Fruit fly (Drosophila melanogaster) whole organism, embryonic: ENCODE data around the gene CG8034.

Experiments used
- Asciz ChIP-seq: fragments of 200-800 bp; sonication (Bioruptor generic); optimal IDR thresholded peaks from 2 replicates; lab custom pipeline; 2017; ENCODE audit warnings: missing biosample characterization, mild to moderate bottlenecking, missing genetic modification characterization, missing genetic modification reagents
- Atf3 ChIP-seq: fragments of 200-800 bp; sonication (Bioruptor generic); optimal IDR thresholded peaks from 3 replicates; lab custom pipeline; 2016; ENCODE audit warnings: missing biosample characterization, missing genetic modification characterization
- Atf6 ChIP-seq: fragments of 200-800 bp; sonication (Bioruptor generic); IDR thresholded peaks from 2 replicates; pipeline ENCODE4 v1.3.6; 2022; ENCODE audit warnings: missing biosample characterization, missing genetic modification characterization
- B-H2 ChIP-seq: fragments of 200-800 bp; sonication (Bioruptor generic); optimal IDR thresholded peaks from 2 replicates; lab custom pipeline; 2018; ENCODE audit warnings: missing biosample characterization, mild to moderate bottlenecking, missing genetic modification characterization
- Blimp-1 ChIP-seq: fragments of 200-800 bp; sonication (Bioruptor generic); optimal IDR thresholded peaks from 3 replicates; lab custom pipeline; 2018; ENCODE audit warnings: missing biosample characterization, missing genetic modification characterization, mild to moderate bottlenecking, moderate library complexity, missing genetic modification reagents
- BtbVII ChIP-seq: fragments of 200-800 bp; sonication (Bioruptor generic); optimal IDR thresholded peaks from 3 replicates; lab custom pipeline; 2017; ENCODE audit warnings: missing biosample characterization, mild to moderate bottlenecking, missing genetic modification characterization
- CG11085 ChIP-seq: fragments of 200-800 bp; sonication (Bioruptor generic); IDR thresholded peaks from 2 replicates; pipeline ENCODE4 v1.3.6; 2022; ENCODE audit warnings: missing biosample characterization, missing genetic modification characterization
- CG11456 ChIP-seq: fragments of 200-800 bp; sonication (Bioruptor generic); IDR thresholded peaks from 3 replicates; pipeline ENCODE4 v1.3.6; 2022; ENCODE audit warnings: missing biosample characterization, missing genetic modification characterization
- CG11504 ChIP-seq: fragments of 200-800 bp; sonication (Bioruptor generic); optimal IDR thresholded peaks from 3 replicates; lab custom pipeline; 2019; ENCODE audit warnings: missing biosample characterization, mild to moderate bottlenecking, missing genetic modification characterization, moderate library complexity
- CG12071 ChIP-seq: fragments of 200-800 bp; sonication (Bioruptor generic); optimal IDR thresholded peaks from 3 replicates; lab custom pipeline; 2018; ENCODE audit warnings: missing biosample characterization, mild to moderate bottlenecking, missing genetic modification characterization
- CG12659 ChIP-seq: fragments of 200-800 bp; sonication (Bioruptor generic); optimal IDR thresholded peaks from 3 replicates; lab custom pipeline; 2017; ENCODE audit warnings: mild to moderate bottlenecking, missing biosample characterization, missing genetic modification reagents, missing genetic modification characterization
- CG12769 ChIP-seq: fragments of 200-800 bp; sonication (Bioruptor generic); optimal IDR thresholded peaks from 2 replicates; lab custom pipeline; 2019; ENCODE audit warnings: missing biosample characterization, mild to moderate bottlenecking, missing genetic modification characterization, moderate library complexity
- CG13296 ChIP-seq: fragments of 200-800 bp; sonication (Bioruptor generic); optimal IDR thresholded peaks from 3 replicates; lab custom pipeline; 2018; ENCODE audit warnings: missing biosample characterization, mild to moderate bottlenecking, missing genetic modification characterization
- CG13424 ChIP-seq: fragments of 200-800 bp; sonication (Bioruptor generic); optimal IDR thresholded peaks from 2 replicates; lab custom pipeline; 2019; ENCODE audit warnings: missing biosample characterization, mild to moderate bottlenecking, missing genetic modification characterization, moderate library complexity
- CG15011 ChIP-seq: fragments of 200-800 bp; sonication (Bioruptor generic); optimal IDR thresholded peaks from 3 replicates; lab custom pipeline; 2018; ENCODE audit warnings: missing biosample characterization, mild to moderate bottlenecking, missing genetic modification characterization
- CG17186 ChIP-seq: fragments of 200-800 bp; sonication (Bioruptor generic); optimal IDR thresholded peaks from 3 replicates; lab custom pipeline; 2017; ENCODE audit warnings: missing biosample characterization, missing genetic modification reagents, missing genetic modification characterization
- CG17912 ChIP-seq: fragments of 200-800 bp; sonication (Bioruptor generic); optimal IDR thresholded peaks from 2 replicates; lab custom pipeline; 2018; ENCODE audit warnings: missing biosample characterization, mild to moderate bottlenecking, missing genetic modification characterization
- CG18599 ChIP-seq: fragments of 200-800 bp; sonication (Bioruptor generic); optimal IDR thresholded peaks from 3 replicates; lab custom pipeline; 2017; ENCODE audit warnings: missing biosample characterization, missing genetic modification characterization, mild to moderate bottlenecking, moderate library complexity, missing genetic modification reagents
- CG2678 ChIP-seq: fragments of 200-800 bp; sonication (Bioruptor generic); optimal IDR thresholded peaks from 3 replicates; lab custom pipeline; 2019; ENCODE audit warnings: missing biosample characterization, mild to moderate bottlenecking, missing genetic modification characterization, moderate library complexity
- CG31224 ChIP-seq: fragments of 200-800 bp; sonication (Bioruptor generic); IDR thresholded peaks from 2 replicates; pipeline ENCODE4 v1.3.6; 2022; ENCODE audit warnings: missing biosample characterization, missing genetic modification characterization
- CG4404 ChIP-seq: fragments of 200-800 bp; sonication (Bioruptor generic); IDR thresholded peaks from 2 replicates; pipeline ENCODE4 v1.3.6; 2022; ENCODE audit warnings: missing biosample characterization, missing genetic modification characterization
- CG6254 ChIP-seq: fragments of 200-800 bp; sonication (Bioruptor generic); optimal IDR thresholded peaks from 3 replicates; lab custom pipeline; 2017; ENCODE audit warnings: mild to moderate bottlenecking, missing biosample characterization, missing genetic modification reagents, missing genetic modification characterization
- CG7928 ChIP-seq: fragments of 200-800 bp; sonication (Bioruptor generic); optimal IDR thresholded peaks from 2 replicates; lab custom pipeline; 2017; ENCODE audit warnings: missing biosample characterization, mild to moderate bottlenecking, missing genetic modification characterization
- CG8359 ChIP-seq: fragments of 200-800 bp; sonication (Bioruptor generic); optimal IDR thresholded peaks from 2 replicates; lab custom pipeline; 2017; ENCODE audit warnings: missing biosample characterization, mild to moderate bottlenecking, missing genetic modification characterization, borderline replicate concordance
- CG8388 ChIP-seq: fragments of 200-800 bp; sonication (Bioruptor generic); optimal IDR thresholded peaks from 2 replicates; lab custom pipeline; 2019; ENCODE audit warnings: missing biosample characterization, mild to moderate bottlenecking, missing genetic modification characterization, moderate library complexity
- Doc2 ChIP-seq: fragments of 200-800 bp; sonication (Bioruptor generic); IDR thresholded peaks from 2 replicates; pipeline ENCODE4 v1.3.6; 2022; ENCODE audit warnings: missing biosample characterization, missing genetic modification characterization
- HHEX ChIP-seq: fragments of 200-800 bp; sonication (Bioruptor generic); optimal IDR thresholded peaks from 3 replicates; lab custom pipeline; 2017; ENCODE audit warnings: missing biosample characterization, mild to moderate bottlenecking, missing genetic modification characterization, missing genetic modification reagents
- HmgZ ChIP-seq: fragments of 200-800 bp; sonication (Bioruptor generic); optimal IDR thresholded peaks from 2 replicates; lab custom pipeline; 2018; ENCODE audit warnings: missing biosample characterization, mild to moderate bottlenecking, missing genetic modification characterization
- Hmr ChIP-seq: fragments of 200-800 bp; sonication (Bioruptor generic); optimal IDR thresholded peaks from 3 replicates; lab custom pipeline; 2017; ENCODE audit warnings: mild to moderate bottlenecking, missing biosample characterization, missing genetic modification reagents, missing genetic modification characterization
- Med ChIP-seq: fragments of 200-800 bp; sonication (Bioruptor generic); peaks from one replicate; lab custom pipeline; 2016; ENCODE audit warnings: missing biosample characterization, missing genetic modification characterization, mild to moderate bottlenecking, inconsistent platforms, moderate library complexity
- Meics ChIP-seq: fragments of 200-800 bp; sonication (Bioruptor generic); optimal IDR thresholded peaks from 2 replicates; lab custom pipeline; 2017; ENCODE audit warnings: missing biosample characterization, mild to moderate bottlenecking, missing genetic modification characterization
- PHDP ChIP-seq: fragments of 200-800 bp; sonication (Bioruptor generic); optimal IDR thresholded peaks from 3 replicates; lab custom pipeline; 2018; ENCODE audit warnings: missing biosample characterization, mild to moderate bottlenecking, missing genetic modification characterization, moderate library complexity
- Ptx1 ChIP-seq: fragments of 200-800 bp; sonication (Bioruptor generic); IDR thresholded peaks from 2 replicates; pipeline ENCODE4 v1.3.6; 2022; ENCODE audit warnings: missing biosample characterization, missing genetic modification characterization
- bsh ChIP-seq, 2 experiments: fragments of 200-800 bp; sonication (Bioruptor generic); optimal IDR thresholded peaks; 2 replicates each; lab custom pipeline; 2017 to 2018; ENCODE audit warnings: mild to moderate bottlenecking in 2 of 2, missing biosample characterization in 2 of 2, missing genetic modification characterization in 2 of 2, moderate library complexity in 1 of 2
- caup ChIP-seq: fragments of 200-800 bp; sonication (Bioruptor generic); optimal IDR thresholded peaks from 3 replicates; lab custom pipeline; 2017; ENCODE audit warnings: missing biosample characterization, mild to moderate bottlenecking, missing genetic modification characterization, moderate library complexity; ENCODE audit not compliant: severe bottlenecking
- cwo ChIP-seq: fragments of 200-800 bp; sonication (Bioruptor generic); optimal IDR thresholded peaks from 3 replicates; lab custom pipeline; 2017; ENCODE audit warnings: missing biosample characterization, missing genetic modification characterization, mild to moderate bottlenecking, moderate library complexity, missing genetic modification reagents
- eve ChIP-seq, 2 experiments: fragments of >200 bp; optimal IDR thresholded peaks; 2 replicates each; lab custom pipeline; 2017; ENCODE audit warnings: missing biosample characterization in 2 of 2, missing genetic modification characterization in 2 of 2
- exex ChIP-seq: fragments of 200-800 bp; sonication (Bioruptor generic); optimal IDR thresholded peaks from 4 replicates; lab custom pipeline; 2018; ENCODE audit warnings: missing biosample characterization, mild to moderate bottlenecking, missing genetic modification characterization, moderate library complexity
- fd64A ChIP-seq: fragments of 200-800 bp; sonication (Bioruptor generic); optimal IDR thresholded peaks from 3 replicates; lab custom pipeline; 2018; ENCODE audit warnings: missing biosample characterization, mild to moderate bottlenecking, missing genetic modification characterization
- grn ChIP-seq: fragments of 200-800 bp; sonication (Bioruptor generic); optimal IDR thresholded peaks from 3 replicates; lab custom pipeline; 2017; ENCODE audit warnings: missing biosample characterization, missing genetic modification characterization
- lov ChIP-seq, 2 experiments: fragments of 200-800 bp in 1 of 2; fragments of >200 bp in 1 of 2; sonication (Bioruptor generic) in 1 of 2; IDR thresholded peaks in 1 of 2; optimal IDR thresholded peaks in 1 of 2; 2 replicates in 1 of 2; 3 replicates in 1 of 2; pipeline versions ENCODE4 v1.3.6 to Lab custom; 2017 to 2022; ENCODE audit warnings: missing biosample characterization in 1 of 2, missing genetic modification characterization in 1 of 2
- odd ChIP-seq: fragments of 200-800 bp; sonication (Bioruptor generic); optimal IDR thresholded peaks from 2 replicates; lab custom pipeline; 2017; ENCODE audit warnings: missing biosample characterization, mild to moderate bottlenecking, missing genetic modification characterization
- pho ChIP-seq: fragments of 200-800 bp; sonication (Bioruptor generic); optimal IDR thresholded peaks from 2 replicates; lab custom pipeline; 2016; ENCODE audit warnings: missing biosample characterization, missing genetic modification characterization
- slbo ChIP-seq: fragments of 200-800 bp; sonication (Bioruptor generic); IDR thresholded peaks from 2 replicates; pipeline ENCODE4 v1.3.6; 2022; ENCODE audit warnings: missing biosample characterization, missing genetic modification characterization
- sob ChIP-seq: fragments of 200-800 bp; sonication (Bioruptor generic); IDR thresholded peaks from 2 replicates; pipeline ENCODE4 v1.3.6; 2022; ENCODE audit warnings: missing biosample characterization, missing genetic modification characterization
- tgo ChIP-seq: fragments of 200-800 bp; sonication (Bioruptor generic); IDR thresholded peaks from 3 replicates; pipeline ENCODE4 v1.3.6; 2022; ENCODE audit warnings: missing biosample characterization, missing genetic modification characterization
- tio ChIP-seq: fragments of 200-800 bp; sonication (Bioruptor generic); optimal IDR thresholded peaks from 2 replicates; lab custom pipeline; 2017; ENCODE audit warnings: missing biosample characterization, missing genetic modification characterization, inconsistent platforms
- unpg ChIP-seq: fragments of 200-800 bp; sonication (Bioruptor generic); optimal IDR thresholded peaks from 3 replicates; lab custom pipeline; 2018; ENCODE audit warnings: missing biosample characterization, mild to moderate bottlenecking, missing genetic modification characterization, moderate library complexity

The CG8034 gene

dm6 chrX:19306531-19306930 lies 8.6 kb upstream of the CG8034 start (continued):
- no peak for TF ChIP-seq CG11085
- no peak for TF ChIP-seq CG6254 (GFP tag; lab: Kevin White, UChicago)
- peak; percentile 24 for TF ChIP-seq Meics (GFP tag; lab: Kevin White, UChicago)
- TF ChIP-seq CG7928 (GFP tag; lab: Kevin White, UChicago), result no peak
- peak; percentile 62 for TF ChIP-seq Hmr
- TF ChIP-seq CG12659, result peak; percentile 12
- TF ChIP-seq Atf6 (GFP tag; lab: Robert Waterston, UW), result peak; percentile 24; the same call in 1 of the 2 replicates
- TF ChIP-seq CG11504 (tag; lab: Kevin White, UChicago), result peak; percentile 23
- peak; percentile 64 for TF ChIP-seq Med
- TF ChIP-seq CG18599 (GFP tag; lab: Kevin White, UChicago), result peak; percentile 63
- no peak for TF ChIP-seq CG8359 (GFP tag; lab: Kevin White, UChicago)
- no peak for TF ChIP-seq CG17186 (GFP tag; lab: Kevin White, UChicago)
- peak; percentile 84 for TF ChIP-seq CG8388 (GFP tag; lab: Kevin White, UChicago)
- TF ChIP-seq exex, result peak; percentile 63
- no peak for TF ChIP-seq tgo (GFP tag; lab: Robert Waterston, UW)
- no peak for TF ChIP-seq CG4404 (GFP tag; lab: Robert Waterston, UW)
- peak; percentile 40 for TF ChIP-seq PHDP (tag; lab: Kevin White, UChicago)
- peak; percentile 38 for TF ChIP-seq BtbVII
- peak; percentile 30 for TF ChIP-seq CG13296 (GFP tag; lab: Kevin White, UChicago)
- no peak for TF ChIP-seq tio (GFP tag; lab: Kevin White, UChicago)
- peak; percentile 38 for TF ChIP-seq B-H2 (GFP tag; lab: Kevin White, UChicago)
- peak; percentile 32 for TF ChIP-seq caup (GFP tag; lab: Kevin White, UChicago)
- peak in 1 of 2 experiments; percentile 4 for TF ChIP-seq bsh (GFP tag; optimal IDR thresholded peaks at IDR 0.05; lab: Kevin White, UChicago)
- TF ChIP-seq lov (optimal IDR thresholded peaks at IDR 0.05; lab: Kevin White, UChicago), result no peak
- no peak for TF ChIP-seq lov (GFP tag; IDR thresholded peaks at IDR 0.05; lab: Robert Waterston, UW)
- peak; percentile 67 for TF ChIP-seq CG2678
- peak; percentile 30 for TF ChIP-seq cwo (GFP tag; lab: Kevin White, UChicago)
- TF ChIP-seq grn (GFP tag; lab: Kevin White, UChicago), result no peak
- TF ChIP-seq HmgZ (tag; lab: Kevin White, UChicago), result peak; percentile 1
- TF ChIP-seq Atf3 (GFP tag; lab: Kevin White, UChicago), result no peak
- TF ChIP-seq CG11456, result 0 out of 3 replicates have a peak, but pooled peaks have one; percentile 17
- 0 out of 2 replicates have a peak, but pooled peaks have one; percentile 16 for TF ChIP-seq slbo
- peak; percentile 27 for TF ChIP-seq odd
- TF ChIP-seq eve (GFP tag; optimal IDR thresholded peaks at IDR 0.05; lab: Kevin White, UChicago), result no peak
- no peak for TF ChIP-seq CG31224 (GFP tag; lab: Robert Waterston, UW)
- peak; percentile 57 for TF ChIP-seq CG12769 (tag; lab: Kevin White, UChicago)
- peak; percentile 6 for TF ChIP-seq fd64A
- peak; percentile 36 for TF ChIP-seq CG17912 (GFP tag; lab: Kevin White, UChicago)
- peak; percentile 1 for TF ChIP-seq CG15011
- no peak for TF ChIP-seq Ptx1 (GFP tag; lab: Robert Waterston, UW)
- TF ChIP-seq CG12071 (GFP tag; lab: Kevin White, UChicago), result peak; percentile 72
- peak; percentile 30 for TF ChIP-seq unpg
- peak; percentile 16 for TF ChIP-seq HHEX (GFP tag; lab: Kevin White, UChicago)
- no peak for TF ChIP-seq pho (GFP tag; lab: Kevin White, UChicago)
- peak; percentile 23 for TF ChIP-seq Asciz (GFP tag; lab: Kevin White, UChicago)
- TF ChIP-seq sob (GFP tag; lab: Robert Waterston, UW), result peak; percentile 49; the same call in 1 of the 2 replicates
- no peak for TF ChIP-seq Blimp-1 (GFP tag; lab: Kevin White, UChicago)
- no peak for TF ChIP-seq Doc2 (GFP tag; lab: Robert Waterston, UW)
- peak; percentile 37 for TF ChIP-seq CG13424
